Worm (Caenorhabditis elegans) whole organism, mixed stage, embryonic: Measurements from ENCODE around the gene Y79H2A.4.
A peak's percentile ranks its signal among the peaks of the same experiment; 100 is the strongest.

ENCODE experiments used
- bed-3 ChIP-seq: fragments of 200-800 bp; sonication (Bioruptor generic); optimal IDR thresholded peaks from 3 replicates; lab custom pipeline; 2018; ENCODE audit warnings: mild to moderate bottlenecking, missing genetic modification characterization, moderate library complexity, missing compliant biosample characterization
- blmp-1 ChIP-seq: fragments of 150-350 bp; optimal IDR thresholded peaks from 2 replicates; lab custom pipeline; 2014; ENCODE audit warnings: missing biosample characterization, missing genetic modification characterization
- ceh-83 ChIP-seq: fragments of 200-800 bp; sonication (Bioruptor generic); optimal IDR thresholded peaks from 2 replicates; lab custom pipeline; 2018; ENCODE audit warnings: mild to moderate bottlenecking, missing genetic modification characterization, missing compliant biosample characterization
- elt-1 ChIP-seq: sonication (generic microtip); optimal IDR thresholded peaks from 2 replicates; lab custom pipeline; 2017; ENCODE audit warnings: missing genetic modification characterization, mild to moderate bottlenecking, missing compliant biosample characterization, antibody characterized with exemption, moderate library complexity, borderline replicate concordance; ENCODE audit not compliant: insufficient read depth
- hlh-1 ChIP-seq: fragments of 150-350 bp; optimal IDR thresholded peaks from 2 replicates; lab custom pipeline; 2014; ENCODE audit warnings: missing biosample characterization, missing genetic modification reagents, missing genetic modification characterization
- lsy-2 ChIP-seq: fragments of 150-350 bp; optimal IDR thresholded peaks from 2 replicates; lab custom pipeline; 2014; ENCODE audit warnings: missing biosample characterization, missing genetic modification characterization
- mab-5 ChIP-seq: fragments of 150-350 bp; optimal IDR thresholded peaks from 2 replicates; lab custom pipeline; 2014; ENCODE audit warnings: missing biosample characterization, missing genetic modification characterization
- nhr-2 ChIP-seq: fragments of 150-350 bp; optimal IDR thresholded peaks from 2 replicates; lab custom pipeline; 2014; ENCODE audit warnings: missing biosample characterization, missing genetic modification characterization
- nhr-28 ChIP-seq: fragments of 150-350 bp; optimal IDR thresholded peaks from 2 replicates; lab custom pipeline; 2014; ENCODE audit warnings: missing biosample characterization, missing genetic modification characterization
- nhr-76 ChIP-seq: sonication (generic microtip); optimal IDR thresholded peaks from 2 replicates; lab custom pipeline; 2017; ENCODE audit warnings: missing biosample characterization, missing genetic modification characterization
- tbx-8 ChIP-seq: fragments of 200-800 bp; sonication (Bioruptor generic); optimal IDR thresholded peaks from 2 replicates; lab custom pipeline; 2018; ENCODE audit warnings: mild to moderate bottlenecking, missing genetic modification characterization, moderate library complexity, missing compliant biosample characterization
- unc-39 ChIP-seq: fragments of 150-350 bp; optimal IDR thresholded peaks from 2 replicates; lab custom pipeline; 2014; ENCODE audit warnings: missing biosample characterization, missing genetic modification characterization
- unc-62 ChIP-seq: fragments of 150-350 bp; optimal IDR thresholded peaks from 2 replicates; lab custom pipeline; 2014; ENCODE audit warnings: missing biosample characterization, missing genetic modification reagents, missing genetic modification characterization

Gene Y79H2A.4

ce11 chrIII:12084216-12084615, 43.1 kb downstream of the Y79H2A.4 start, which contains the start of gene nob-1:
Gene nob-1 (minus strand): TSS chrIII:12084316.
- TF ChIP-seq unc-62 (GFP tag; lab: Kevin White, UChicago) (no peak), nhr-2 (no peak), nhr-28 (no peak), tbx-8 (GFP tag; lab: Kevin White, UChicago) (no peak)

ce11 chrIII:12084749-12085307, 43.7 kb downstream of the Y79H2A.4 start:
- TF ChIP-seq ceh-83 (GFP tag; lab: Kevin White, UChicago) (peak; percentile 14), elt-1 (no peak), blmp-1 (tag; lab: Kevin White, UChicago) (no peak), nhr-2 (peak; percentile 7), lsy-2 (tag; lab: Kevin White, UChicago) (peak; percentile 89), bed-3 (GFP tag; lab: Kevin White, UChicago) (no peak), unc-39 (tag; lab: Kevin White, UChicago) (no peak), tbx-8 (GFP tag; lab: Kevin White, UChicago) (no peak), hlh-1 (tag; lab: Kevin White, UChicago) (no peak)

ce11 chrIII:12087564-12087963, 46.5 kb downstream of the Y79H2A.4 start:
- TF ChIP-seq nhr-2 (no peak), unc-39 (tag; lab: Kevin White, UChicago) (no peak), nhr-28 (no peak), mab-5 (tag; lab: Kevin White, UChicago) (no peak), nhr-76 (tag; lab: Kevin White, UChicago) (no peak)
- TF ChIP-seq, all 35 proteins: peak for 0
